Worm (Caenorhabditis elegans) whole organism, midembryonic: Measurements from ENCODE around the gene sas-5.

Experiments
- cog-1 ChIP-seq: sonication (generic microtip); optimal IDR thresholded peaks from 2 replicates; lab custom pipeline; 2016; ENCODE audit warnings: missing genetic modification characterization, missing compliant biosample characterization
- flt-1 ChIP-seq: fragments of 200-800 bp; sonication (Bioruptor generic); IDR thresholded peaks from 2 replicates; pipeline ENCODE4 v1.3.6; 2022; ENCODE audit warnings: missing genetic modification characterization, missing compliant biosample characterization
- ref-1 ChIP-seq: fragments of 200-800 bp; sonication (Bioruptor generic); conservative IDR thresholded peaks from 2 replicates; pipeline ENCODE4 v1.3.6; 2022; ENCODE audit warnings: missing genetic modification reagents, missing genetic modification characterization, missing compliant biosample characterization
- ztf-23 ChIP-seq: fragments of 200-800 bp; sonication (Bioruptor generic); IDR thresholded peaks from 2 replicates; pipeline ENCODE4 v1.3.6; 2022; ENCODE audit warnings: missing genetic modification reagents, missing genetic modification characterization, missing compliant biosample characterization
- ztf-29 ChIP-seq: fragments of 200-800 bp; sonication (Bioruptor generic); IDR thresholded peaks from 2 replicates; pipeline ENCODE4 v1.3.6; 2022; ENCODE audit warnings: missing genetic modification reagents, missing genetic modification characterization, missing compliant biosample characterization

ce11 chrV:11580826-11581225, 29.7 kb upstream of the sas-5 start, which contains the start of gene srx-90:
- TF ChIP-seq flt-1 (GFP tag; lab: Robert Waterston, UW): no peak
- no peak for TF ChIP-seq ztf-29 (GFP tag; lab: Robert Waterston, UW)
- TF ChIP-seq ref-1 (GFP tag; lab: Robert Waterston, UW): no peak
- no peak for TF ChIP-seq cog-1
- TF ChIP-seq ztf-23 (GFP tag; lab: Robert Waterston, UW): no peak
